Worm (Caenorhabditis elegans): ENCODE results near the gene gur-5.

DNA sequence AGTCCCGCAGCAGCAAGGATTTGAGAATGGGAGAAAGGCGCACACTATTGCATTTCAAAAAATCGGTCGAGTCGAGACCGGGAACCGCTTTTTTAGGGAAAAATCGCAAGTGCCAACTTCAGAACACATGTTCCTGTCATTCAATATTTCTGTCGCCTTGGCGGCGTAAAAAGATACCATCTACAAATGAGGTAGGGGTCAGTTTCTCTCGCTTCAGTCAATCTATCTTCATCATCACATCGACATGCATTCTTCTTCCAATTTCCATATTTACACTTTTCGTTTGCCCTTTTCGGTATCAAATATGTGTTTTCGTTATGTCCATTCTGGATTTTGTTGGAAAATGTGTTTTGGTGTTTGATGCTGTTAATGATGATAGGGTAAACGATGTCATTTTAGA is 12.6 kb downstream of the gur-5 start:
- TF ChIP-seq snpc-4 (tag; optimal IDR thresholded peaks at IDR 0.05): no peak
- no peak for TF ChIP-seq lin-39 (tag; optimal IDR thresholded peaks at IDR 0.05)
- TF ChIP-seq egl-27 (tag; optimal IDR thresholded peaks at IDR 0.05): no peak
- TF ChIP-seq ZK546.5 (tag; optimal IDR thresholded peaks at IDR 0.05): no peak

Measured in whole organism, L3 larva.